Fruit fly (Drosophila melanogaster): ENCODE measurements around the gene Ak1.

dm6 chr3L:12184564-12185034, 19.3 kb downstream of the Ak1 start, which contains the start of gene Miox:
- TF ChIP-seq ttk (optimal IDR thresholded peaks at IDR 0.05) (no peak), Myc (optimal IDR thresholded peaks at IDR 0.05) (no peak), Sin3A (optimal IDR thresholded peaks at IDR 0.05) (no peak), psq (optimal IDR thresholded peaks at IDR 0.05) (no peak)

Measured in Kc167 (cell line).